Worm (Caenorhabditis elegans) whole organism, L2 larva: ENCODE data around the gene F15D4.2.

Experiments used
- F13H6.1 ChIP-seq: sonication (generic microtip); optimal IDR thresholded peaks from 2 replicates; lab custom pipeline; 2016; ENCODE audit warnings: missing genetic modification characterization, missing compliant biosample characterization
- R02D3.7 ChIP-seq: fragments of 150-350 bp; optimal IDR thresholded peaks from 2 replicates; lab custom pipeline; 2014; ENCODE audit warnings: missing biosample characterization, missing genetic modification characterization
- ZK546.5 ChIP-seq: sonication (generic microtip); optimal IDR thresholded peaks from 2 replicates; lab custom pipeline; 2017; ENCODE audit warnings: missing biosample characterization, missing genetic modification characterization
- alr-1 ChIP-seq: fragments of 150-350 bp; optimal IDR thresholded peaks from 2 replicates; lab custom pipeline; 2014; ENCODE audit warnings: missing biosample characterization, missing genetic modification characterization
- aly-2 ChIP-seq: fragments of 150-350 bp; optimal IDR thresholded peaks from 2 replicates; lab custom pipeline; 2014; ENCODE audit warnings: missing biosample characterization, missing genetic modification characterization
- blmp-1 ChIP-seq: sonication (generic microtip); optimal IDR thresholded peaks from 2 replicates; lab custom pipeline; 2017; ENCODE audit warnings: missing genetic modification characterization, mild to moderate bottlenecking, missing compliant biosample characterization, antibody characterized with exemption, moderate library complexity; ENCODE audit not compliant: insufficient read depth
- ceh-16 ChIP-seq: fragments of 150-350 bp; optimal IDR thresholded peaks from 2 replicates; lab custom pipeline; 2014; ENCODE audit warnings: missing biosample characterization, missing genetic modification characterization
- ceh-82 ChIP-seq: fragments of 150-350 bp; optimal IDR thresholded peaks from 2 replicates; lab custom pipeline; 2014; ENCODE audit warnings: missing biosample characterization, missing genetic modification characterization
- dmd-4 ChIP-seq: sonication (generic microtip); optimal IDR thresholded peaks from 2 replicates; lab custom pipeline; 2017; ENCODE audit warnings: missing biosample characterization, missing genetic modification characterization
- egl-27 ChIP-seq: sonication (generic microtip); optimal IDR thresholded peaks from 3 replicates; lab custom pipeline; 2017; ENCODE audit warnings: missing biosample characterization, missing genetic modification reagents, missing genetic modification characterization
- elt-1 ChIP-seq: fragments of 150-350 bp; optimal IDR thresholded peaks from 2 replicates; lab custom pipeline; 2014; ENCODE audit warnings: missing biosample characterization, missing genetic modification characterization
- fos-1 ChIP-seq: fragments of 150-350 bp; optimal IDR thresholded peaks from 2 replicates; lab custom pipeline; 2014; ENCODE audit warnings: missing biosample characterization, missing genetic modification characterization
- gmeb-1 ChIP-seq: fragments of 150-350 bp; optimal IDR thresholded peaks from 2 replicates; lab custom pipeline; 2014; ENCODE audit warnings: missing biosample characterization, missing genetic modification characterization
- lin-11 ChIP-seq: fragments of 150-350 bp; sonication (generic microtip); optimal IDR thresholded peaks from 2 replicates; lab custom pipeline; 2014; ENCODE audit warnings: missing biosample characterization, missing genetic modification characterization, inconsistent platforms, mixed read lengths
- lin-13 ChIP-seq: fragments of 150-350 bp; optimal IDR thresholded peaks from 2 replicates; lab custom pipeline; 2014; ENCODE audit warnings: missing biosample characterization, missing genetic modification reagents, missing genetic modification characterization
- lin-39 ChIP-seq: fragments of 150-350 bp; optimal IDR thresholded peaks from 2 replicates; lab custom pipeline; 2014; ENCODE audit warnings: missing biosample characterization, missing genetic modification reagents, missing genetic modification characterization
- lsy-2 ChIP-seq, 2 experiments: fragments of 150-350 bp in 1 of 2; sonication (generic microtip) in 1 of 2; optimal IDR thresholded peaks; 2 replicates each; lab custom pipeline; 2014 to 2017; ENCODE audit warnings: missing biosample characterization in 2 of 2, missing genetic modification characterization in 2 of 2
- mbf-1 ChIP-seq: sonication (generic microtip); optimal IDR thresholded peaks from 2 replicates; lab custom pipeline; 2017; ENCODE audit warnings: missing biosample characterization, missing genetic modification characterization
- mdl-1 ChIP-seq, 2 experiments: fragments of 150-350 bp in 1 of 2; sonication (generic microtip) in 1 of 2; optimal IDR thresholded peaks; 2 replicates each; lab custom pipeline; 2017; ENCODE audit warnings: missing biosample characterization in 2 of 2, missing genetic modification characterization in 2 of 2
- nhr-10 ChIP-seq: sonication (generic microtip); optimal IDR thresholded peaks from 2 replicates; lab custom pipeline; 2017; ENCODE audit warnings: missing biosample characterization, missing genetic modification characterization
- nhr-11 ChIP-seq: fragments of 150-350 bp; optimal IDR thresholded peaks from 2 replicates; lab custom pipeline; 2014; ENCODE audit warnings: missing biosample characterization, missing genetic modification characterization
- nhr-12 ChIP-seq: fragments of 150-350 bp; optimal IDR thresholded peaks from 2 replicates; lab custom pipeline; 2014; ENCODE audit warnings: missing biosample characterization, missing genetic modification characterization
- nhr-129 ChIP-seq: fragments of 150-350 bp; optimal IDR thresholded peaks from 2 replicates; lab custom pipeline; 2014; ENCODE audit warnings: missing biosample characterization, missing genetic modification characterization
- nhr-21 ChIP-seq: fragments of 150-350 bp; optimal IDR thresholded peaks from 2 replicates; lab custom pipeline; 2014; ENCODE audit warnings: missing biosample characterization, missing genetic modification characterization
- nhr-237 ChIP-seq: fragments of 150-350 bp; optimal IDR thresholded peaks from 2 replicates; lab custom pipeline; 2014; ENCODE audit warnings: missing biosample characterization, missing genetic modification characterization
- nhr-6 ChIP-seq: fragments of 150-350 bp; optimal IDR thresholded peaks from 2 replicates; lab custom pipeline; 2014; ENCODE audit warnings: missing biosample characterization, missing genetic modification characterization
- nhr-77 ChIP-seq: fragments of 150-350 bp; optimal IDR thresholded peaks from 2 replicates; lab custom pipeline; 2014; ENCODE audit warnings: missing biosample characterization, missing genetic modification characterization
- peb-1 ChIP-seq: fragments of 150-350 bp; optimal IDR thresholded peaks from 2 replicates; lab custom pipeline; 2014; ENCODE audit warnings: missing biosample characterization, missing genetic modification characterization
- sem-4 ChIP-seq: fragments of 150-350 bp; optimal IDR thresholded peaks from 2 replicates; lab custom pipeline; 2014; ENCODE audit warnings: missing biosample characterization, missing genetic modification reagents, missing genetic modification characterization
- skn-1 ChIP-seq: sonication (generic microtip); optimal IDR thresholded peaks from 2 replicates; lab custom pipeline; 2017; ENCODE audit warnings: missing biosample characterization, missing genetic modification characterization
- sma-3 ChIP-seq: sonication (generic microtip); optimal IDR thresholded peaks from 2 replicates; lab custom pipeline; 2016; ENCODE audit warnings: missing genetic modification reagents, missing genetic modification characterization, missing compliant biosample characterization
- sma-9 ChIP-seq, 2 experiments: fragments of 150-350 bp in 1 of 2; sonication (generic microtip) in 1 of 2; optimal IDR thresholded peaks; 2 replicates each; lab custom pipeline; 2014 to 2016; ENCODE audit warnings: missing genetic modification characterization in 2 of 2, mild to moderate bottlenecking in 1 of 2, missing biosample characterization in 1 of 2, missing compliant biosample characterization in 1 of 2, missing genetic modification reagents in 1 of 2, moderate library complexity in 1 of 2
- snpc-4 ChIP-seq: fragments of 150-350 bp; optimal IDR thresholded peaks from 2 replicates; lab custom pipeline; 2014; ENCODE audit warnings: missing biosample characterization, missing genetic modification characterization
- unc-39 ChIP-seq: fragments of 150-350 bp; optimal IDR thresholded peaks from 2 replicates; lab custom pipeline; 2014; ENCODE audit warnings: missing biosample characterization, missing genetic modification characterization
- unc-62 ChIP-seq: fragments of 150-350 bp; optimal IDR thresholded peaks from 2 replicates; lab custom pipeline; 2014; ENCODE audit warnings: missing biosample characterization, missing genetic modification reagents, missing genetic modification characterization
- ztf-1 ChIP-seq: fragments of 200-800 bp; sonication (Bioruptor generic); conservative IDR thresholded peaks from 2 replicates; pipeline ENCODE4 v1.3.6; 2022; ENCODE audit warnings: missing genetic modification characterization, missing compliant biosample characterization
- ztf-11 ChIP-seq: sonication (generic microtip); optimal IDR thresholded peaks from 2 replicates; lab custom pipeline; 2017; ENCODE audit warnings: missing biosample characterization, missing genetic modification characterization
- ztf-4 ChIP-seq: fragments of 150-350 bp; optimal IDR thresholded peaks from 2 replicates; lab custom pipeline; 2014; ENCODE audit warnings: missing biosample characterization, missing genetic modification characterization

The F15D4.2 gene

ce11 chrII:13199674-13200215, 16.1 kb upstream of the F15D4.2 start, which contains the start of gene btf-1 (continued):
- peak; percentile 76 for TF ChIP-seq F13H6.1 (tag; lab: Kevin White, UChicago)
- no peak for TF ChIP-seq snpc-4 (tag; lab: Kevin White, UChicago)
- peak; percentile 71 for TF ChIP-seq nhr-129 (tag; lab: Kevin White, UChicago)
- peak; percentile 6 for TF ChIP-seq ZK546.5 (tag; lab: Kevin White, UChicago)
- TF ChIP-seq alr-1: no peak
- TF ChIP-seq dmd-4: peak; percentile 5
- peak; percentile 70 for TF ChIP-seq sma-9 (GFP tag; optimal IDR thresholded peaks at IDR 0.05; lab: Kevin White, UChicago)
- no peak for TF ChIP-seq sma-9 (tag; optimal IDR thresholded peaks at IDR 0.05; lab: Kevin White, UChicago)
- TF ChIP-seq peb-1 (tag; lab: Kevin White, UChicago): no peak
- no peak for TF ChIP-seq unc-39
- peak; percentile 59 for TF ChIP-seq fos-1 (tag; lab: Kevin White, UChicago)
- TF ChIP-seq R02D3.7 (tag; lab: Kevin White, UChicago): peak; percentile 26
- no peak for TF ChIP-seq ceh-82 (tag; lab: Kevin White, UChicago)
- TF ChIP-seq nhr-77: peak; percentile 54
- TF ChIP-seq nhr-237 (tag; lab: Kevin White, UChicago): no peak
- TF ChIP-seq lin-39 (tag; lab: Kevin White, UChicago): no peak
- no peak for TF ChIP-seq ceh-16
- TF ChIP-seq elt-1 (tag; lab: Kevin White, UChicago): no peak
- peak; percentile 67 to 86 for TF ChIP-seq lsy-2 (tag; optimal IDR thresholded peaks at IDR 0.05; lab: Kevin White, UChicago)
- TF ChIP-seq sma-3 (GFP tag; lab: Kevin White, UChicago): peak; percentile 92
- TF ChIP-seq nhr-6: peak; percentile 57
- TF ChIP-seq skn-1 (tag; lab: Kevin White, UChicago): no peak
- peak; percentile 78 for TF ChIP-seq lin-13
- TF ChIP-seq, all 48 proteins: peak for 25

- TF ChIP-seq gmeb-1 (no peak), snpc-4 (tag; lab: Kevin White, UChicago) (no peak), mbf-1 (tag; lab: Kevin White, UChicago) (no peak), egl-27 (no peak), nhr-129 (tag; lab: Kevin White, UChicago) (no peak), nhr-237 (tag; lab: Kevin White, UChicago) (no peak), ztf-11 (no peak)
Measured at ce11 chrII:13219373-13219772, 3.5 kb downstream of the F15D4.2 start.

- TF ChIP-seq nhr-21 (tag; lab: Kevin White, UChicago) (peak; percentile 20), nhr-12 (tag; lab: Kevin White, UChicago) (no peak), ZK546.5 (tag; lab: Kevin White, UChicago) (no peak), mbf-1 (tag; lab: Kevin White, UChicago) (no peak)
Measured at ce11 chrII:13230489-13231196, 14.8 kb downstream of the F15D4.2 start.

ce11 chrII:13233712-13234111, 17.8 kb downstream of the F15D4.2 start:
- no peak for TF ChIP-seq dmd-4
- no peak for TF ChIP-seq F13H6.1 (tag; lab: Kevin White, UChicago)
- TF ChIP-seq alr-1: no peak
- no peak for TF ChIP-seq ceh-16
- TF ChIP-seq unc-62: no peak
- TF ChIP-seq lsy-2 (tag; optimal IDR thresholded peaks at IDR 0.05; lab: Kevin White, UChicago): no peak
- TF ChIP-seq nhr-129 (tag; lab: Kevin White, UChicago): no peak
- TF ChIP-seq ztf-11: no peak
- TF ChIP-seq egl-27: no peak
- no peak for TF ChIP-seq nhr-77
- no peak for TF ChIP-seq sem-4 (tag; lab: Kevin White, UChicago)
- no peak for TF ChIP-seq nhr-6
- no peak for TF ChIP-seq nhr-11 (tag; lab: Kevin White, UChicago)
- TF ChIP-seq peb-1 (tag; lab: Kevin White, UChicago): no peak
- no peak for TF ChIP-seq nhr-21 (tag; lab: Kevin White, UChicago)
- no peak for TF ChIP-seq blmp-1
- TF ChIP-seq nhr-237 (tag; lab: Kevin White, UChicago): no peak

- TF ChIP-seq mdl-1 (tag; optimal IDR thresholded peaks at IDR 0.05; lab: Kevin White, UChicago): no peak
- no peak for TF ChIP-seq lin-39 (tag; lab: Kevin White, UChicago)
- no peak for TF ChIP-seq nhr-12 (tag; lab: Kevin White, UChicago)
- no peak for TF ChIP-seq alr-1
- no peak for TF ChIP-seq nhr-77
- TF ChIP-seq lin-11: no peak
- no peak for TF ChIP-seq ztf-4 (tag; lab: Kevin White, UChicago)
- no peak for TF ChIP-seq nhr-21 (tag; lab: Kevin White, UChicago)
- no peak for TF ChIP-seq nhr-10 (tag; lab: Kevin White, UChicago)
- TF ChIP-seq nhr-6: no peak
- no peak for TF ChIP-seq unc-39
- no peak for TF ChIP-seq ztf-1 (GFP tag; lab: Robert Waterston, UW)
- no peak for TF ChIP-seq aly-2
- TF ChIP-seq, all 48 proteins: peak for 0
Measured at ce11 chrII:13235289-13235688, 19.4 kb downstream of the F15D4.2 start, which contains the start of gene flp-16. Gene flp-16, plus strand, starts transcription at chrII:13235306.
